Fruit fly (Drosophila melanogaster): ENCODE data around the gene Gr28b.

Gr28b gene

DNA sequence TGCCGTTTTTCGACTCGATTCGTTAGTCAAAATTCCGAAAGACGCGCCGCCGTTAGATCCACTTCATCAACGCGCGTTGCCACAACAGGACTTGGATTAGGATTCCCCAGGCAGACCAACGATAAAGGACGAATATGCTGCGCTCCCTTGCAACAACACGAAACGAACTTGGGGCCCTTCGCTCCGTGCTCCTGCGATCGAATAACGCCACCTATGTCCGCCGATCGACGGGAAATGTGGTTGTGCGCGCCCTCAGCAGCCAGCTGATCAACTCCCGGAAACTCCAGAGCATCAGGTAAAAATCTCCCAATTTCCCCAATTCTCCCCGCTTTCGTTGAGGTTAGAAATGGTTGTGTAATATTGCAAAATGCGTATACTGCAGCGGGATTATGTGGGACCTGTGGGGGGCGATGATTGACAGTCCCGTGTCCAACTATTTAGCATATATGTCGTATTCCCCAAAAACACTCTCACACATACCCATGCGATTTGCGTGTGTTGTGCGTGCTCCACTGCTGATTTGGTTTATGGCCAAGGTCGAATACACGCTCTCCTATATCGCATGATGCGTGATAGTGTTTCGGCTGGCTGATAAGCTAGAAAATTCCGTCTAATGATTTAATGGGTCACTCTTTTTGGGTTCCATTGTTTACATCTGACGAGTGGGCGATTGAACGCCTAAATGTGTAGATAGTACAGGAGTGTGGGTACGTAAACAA lies 34.8 kb downstream of the Gr28b start:
- TF ChIP-seq EcR (GFP tag; optimal IDR thresholded peaks at IDR 0.05) = peak; percentile 17
- no peak for TF ChIP-seq CG9948 (tag; optimal IDR thresholded peaks at IDR 0.05)
- no peak for TF ChIP-seq rn (GFP tag; IDR thresholded peaks at IDR 0.05)
- TF ChIP-seq CG14655 (GFP tag; optimal IDR thresholded peaks at IDR 0.05) = no peak
- no peak for TF ChIP-seq CG13204 (GFP tag; optimal IDR thresholded peaks at IDR 0.05)

DNA sequence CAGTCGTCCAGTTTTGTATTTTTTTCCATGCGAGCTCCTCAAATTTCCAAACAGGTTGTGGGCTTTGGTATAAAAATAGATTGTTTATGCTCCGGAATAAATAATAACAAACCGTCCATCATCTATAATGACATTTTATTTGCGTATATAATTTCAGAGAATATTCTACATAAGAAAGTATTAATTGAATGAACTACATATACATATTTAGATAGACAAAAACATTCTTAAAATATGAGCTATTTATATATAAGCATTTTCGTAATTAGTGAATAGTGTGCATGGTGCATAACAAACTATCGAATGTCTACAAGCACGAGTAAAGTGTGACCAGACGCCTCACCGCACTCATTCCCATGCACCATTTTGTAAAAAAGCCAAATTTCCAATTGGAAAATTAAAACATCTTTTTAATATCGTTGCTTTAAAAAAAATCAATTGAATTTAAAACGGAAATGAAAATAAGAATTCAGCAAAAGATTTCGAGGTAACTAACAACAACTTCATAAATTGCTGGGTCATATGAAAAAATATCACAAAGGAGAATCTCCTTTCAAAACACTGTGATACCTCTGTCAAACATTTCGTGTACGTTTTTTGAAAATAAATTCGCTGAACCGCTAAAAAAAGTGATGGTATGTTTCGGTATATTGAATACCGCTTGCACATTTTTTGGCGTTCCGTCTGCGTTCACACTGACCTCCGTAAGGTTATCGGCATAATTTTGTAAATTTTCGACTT lies 35.6 kb downstream of the Gr28b start, which contains the start of gene muc:
Gene muc (plus strand): TSS at position 541 of the 741 bp plus-strand sequence.
- TF ChIP-seq CG14655 (GFP tag; optimal IDR thresholded peaks at IDR 0.05) (peak; percentile 21), gl (tag; optimal IDR thresholded peaks at IDR 0.05) (no peak), CG9948 (tag; optimal IDR thresholded peaks at IDR 0.05) (no peak), CG8301 (tag; optimal IDR thresholded peaks at IDR 0.05) (peak; percentile 4), EcR (GFP tag; optimal IDR thresholded peaks at IDR 0.05) (no peak), Ets98B (GFP tag; IDR thresholded peaks at IDR 0.05) (0 out of 2 replicates have a peak, but pooled peaks have one; percentile 21), CG10348 (GFP tag; IDR thresholded peaks at IDR 0.05) (no peak), CG15710 (tag; optimal IDR thresholded peaks at IDR 0.05) (peak; percentile 2), CG17806 (tag; optimal IDR thresholded peaks at IDR 0.05) (peak; percentile 18), CG34367 (tag; optimal IDR thresholded peaks at IDR 0.05) (no peak), CG8159 (tag; optimal IDR thresholded peaks at IDR 0.05) (peak; percentile 30), D1 (tag; optimal IDR thresholded peaks at IDR 0.05) (no peak), CG12605 (GFP tag; IDR thresholded peaks at IDR 0.05) (peak; percentile 18; the same call in 1 of the 2 replicates), Pif1A (GFP tag; optimal IDR thresholded peaks at IDR 0.05) (no peak)

DNA sequence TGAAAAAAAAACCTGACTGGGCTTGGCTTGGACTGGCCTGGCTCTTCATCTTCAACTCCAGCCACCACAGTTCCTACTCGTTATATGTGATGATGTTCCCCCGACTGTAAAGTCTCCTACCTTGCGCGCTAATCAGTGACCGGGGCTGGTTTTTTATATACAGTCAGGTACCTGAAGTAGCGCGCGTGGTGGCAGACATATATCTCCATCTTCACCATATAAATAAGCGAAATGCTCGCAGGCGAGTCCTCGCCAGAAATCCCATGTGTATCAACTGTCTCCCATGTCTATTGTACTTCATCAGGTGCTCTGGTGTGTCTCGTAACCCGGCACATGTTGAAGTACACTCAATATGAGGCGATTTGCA lies 36.4 kb downstream of the Gr28b start:
- TF ChIP-seq CG4496 (GFP tag; IDR thresholded peaks at IDR 0.05) (no peak), rn (GFP tag; IDR thresholded peaks at IDR 0.05) (no peak), EcR (GFP tag; optimal IDR thresholded peaks at IDR 0.05) (peak; percentile 19)

DNA sequence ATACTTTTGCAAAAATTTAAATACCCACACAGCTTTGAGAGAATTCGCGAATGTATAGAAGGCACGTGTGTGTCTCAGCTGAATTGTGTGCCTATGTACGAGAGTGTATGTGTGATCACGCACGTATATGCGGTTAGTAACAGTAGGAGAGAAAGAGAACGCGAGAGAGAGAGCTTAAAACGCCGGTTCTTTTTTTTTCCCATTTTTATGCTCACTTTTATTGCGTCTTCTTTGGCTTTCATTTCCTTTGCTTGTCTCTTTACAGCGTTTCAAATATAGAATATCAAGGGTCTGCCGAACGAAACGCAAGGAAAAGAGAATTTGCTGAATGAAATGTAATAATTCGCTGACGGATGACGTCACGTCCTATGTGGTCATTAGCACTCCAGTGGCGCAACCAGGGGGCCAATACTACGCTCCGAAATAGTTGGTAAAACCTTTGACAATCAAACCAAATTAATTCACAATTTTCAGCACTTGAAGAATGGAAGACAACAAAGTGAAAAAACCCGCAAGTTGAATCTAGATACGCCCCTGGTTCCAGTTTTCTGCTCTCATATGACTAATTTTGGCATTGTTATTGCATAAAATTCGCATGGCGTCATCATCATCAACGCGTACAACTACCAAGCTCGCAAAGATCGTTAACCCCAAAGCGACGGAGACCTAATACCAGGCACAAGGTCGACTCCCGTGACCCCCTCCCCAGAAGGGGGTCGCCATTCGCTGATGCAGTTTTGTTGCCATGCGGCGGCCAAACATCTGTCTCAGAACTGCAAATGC lies 36.9 kb downstream of the Gr28b start:
- TF ChIP-seq EcR (GFP tag; optimal IDR thresholded peaks at IDR 0.05) (peak; percentile 94), CG32121 (GFP tag; IDR thresholded peaks at IDR 0.05) (peak; percentile 86), CG15710 (tag; optimal IDR thresholded peaks at IDR 0.05) (peak; percentile 39), Pif1B (GFP tag; optimal IDR thresholded peaks at IDR 0.05) (peak; percentile 52), CG10348 (GFP tag; IDR thresholded peaks at IDR 0.05) (no peak), CG8301 (tag; optimal IDR thresholded peaks at IDR 0.05) (peak; percentile 60), CG12605 (GFP tag; IDR thresholded peaks at IDR 0.05) (peak; percentile 77), CG34367 (tag; optimal IDR thresholded peaks at IDR 0.05) (peak; percentile 47), CG13204 (GFP tag; optimal IDR thresholded peaks at IDR 0.05) (no peak), Snoo (tag; optimal IDR thresholded peaks at IDR 0.05) (peak; percentile 77), CG17806 (tag; optimal IDR thresholded peaks at IDR 0.05) (peak; percentile 54), CG4496 (GFP tag; IDR thresholded peaks at IDR 0.05) (peak; percentile 92; the same call in 2 of the 3 replicates), CG9948 (tag; optimal IDR thresholded peaks at IDR 0.05) (peak; percentile 43), Pif1A (GFP tag; optimal IDR thresholded peaks at IDR 0.05) (peak; percentile 72), Ets98B (GFP tag; IDR thresholded peaks at IDR 0.05) (peak; percentile 87), fd96Ca (GFP tag; IDR thresholded peaks at IDR 0.05) (peak; percentile 90), D1 (tag; optimal IDR thresholded peaks at IDR 0.05) (no peak), CG14655 (GFP tag; optimal IDR thresholded peaks at IDR 0.05) (peak; percentile 62), gl (tag; optimal IDR thresholded peaks at IDR 0.05) (no peak), rn (GFP tag; IDR thresholded peaks at IDR 0.05) (peak; percentile 64), CG8159 (tag; optimal IDR thresholded peaks at IDR 0.05) (peak; percentile 61)

DNA sequence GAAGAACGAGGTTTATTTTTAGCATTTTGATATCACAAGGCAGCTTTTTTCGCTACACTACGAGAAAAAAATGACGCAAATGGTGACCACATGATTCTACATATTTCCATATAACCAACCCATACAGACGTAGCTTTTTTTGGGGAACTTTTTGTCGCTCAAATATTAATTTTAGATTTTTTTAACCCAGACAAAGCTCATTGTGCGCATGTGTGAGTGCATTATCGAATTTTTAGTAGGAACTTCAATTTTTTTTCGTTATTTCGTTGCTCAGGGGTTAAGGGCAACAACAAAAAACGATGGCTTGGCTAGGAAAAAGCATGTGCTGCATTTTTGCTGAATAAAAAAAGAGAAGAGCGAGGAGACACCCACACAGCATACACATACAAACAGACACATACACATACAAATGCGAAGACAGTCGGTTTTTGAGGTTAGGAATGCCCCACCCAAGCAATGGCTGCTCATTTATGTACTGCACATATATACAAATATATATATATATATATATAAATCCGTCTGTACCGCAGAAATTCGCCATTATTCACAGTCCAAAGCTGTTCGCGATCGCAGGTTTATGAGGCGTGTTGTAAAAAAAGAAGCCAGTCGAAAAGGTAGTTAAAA lies 37.7 kb downstream of the Gr28b start:
- no peak for TF ChIP-seq Snoo (tag; optimal IDR thresholded peaks at IDR 0.05)
- no peak for TF ChIP-seq CG12605 (GFP tag; IDR thresholded peaks at IDR 0.05)
- TF ChIP-seq CG13204 (GFP tag; optimal IDR thresholded peaks at IDR 0.05) = no peak
- TF ChIP-seq gl (tag; optimal IDR thresholded peaks at IDR 0.05) = no peak
- TF ChIP-seq CG10348 (GFP tag; IDR thresholded peaks at IDR 0.05) = no peak
- TF ChIP-seq D1 (tag; optimal IDR thresholded peaks at IDR 0.05) = no peak
- peak; percentile 64 for TF ChIP-seq CG14655 (GFP tag; optimal IDR thresholded peaks at IDR 0.05)
- peak; percentile 65 for TF ChIP-seq CG9948 (tag; optimal IDR thresholded peaks at IDR 0.05)
- TF ChIP-seq Ets98B (GFP tag; IDR thresholded peaks at IDR 0.05) = no peak
- peak; percentile 28; the same call in 1 of the 2 replicates for TF ChIP-seq rn (GFP tag; IDR thresholded peaks at IDR 0.05)
- peak; percentile 41 for TF ChIP-seq CG15710 (tag; optimal IDR thresholded peaks at IDR 0.05)
- peak; percentile 75 for TF ChIP-seq fd96Ca (GFP tag; IDR thresholded peaks at IDR 0.05)
- peak; percentile 59 for TF ChIP-seq CG17806 (tag; optimal IDR thresholded peaks at IDR 0.05)
- TF ChIP-seq CG8159 (tag; optimal IDR thresholded peaks at IDR 0.05) = peak; percentile 63
- peak; percentile 52 for TF ChIP-seq Pif1A (GFP tag; optimal IDR thresholded peaks at IDR 0.05)
- TF ChIP-seq EcR (GFP tag; optimal IDR thresholded peaks at IDR 0.05) = no peak
- peak; percentile 53 for TF ChIP-seq Pif1B (GFP tag; optimal IDR thresholded peaks at IDR 0.05)
- TF ChIP-seq CG34367 (tag; optimal IDR thresholded peaks at IDR 0.05) = peak; percentile 55
- peak; percentile 59 for TF ChIP-seq CG8301 (tag; optimal IDR thresholded peaks at IDR 0.05)
- peak; percentile 33; the same call in 1 of the 2 replicates for TF ChIP-seq CG32121 (GFP tag; IDR thresholded peaks at IDR 0.05)
- 0 out of 3 replicates have a peak, but pooled peaks have one; percentile 64 for TF ChIP-seq CG4496 (GFP tag; IDR thresholded peaks at IDR 0.05)

Measured in whole organism, pupa.